Worm (Caenorhabditis elegans) whole organism, young adult: ENCODE results near the gene rps-22.

Experiments
- B0019.2 ChIP-seq: fragments of 200-800 bp; sonication (Bioruptor generic); conservative IDR thresholded peaks from 2 replicates; pipeline ENCODE4 v1.3.6; 2022; ENCODE audit warnings: missing genetic modification reagents, missing genetic modification characterization, missing compliant biosample characterization
- B0261.1 ChIP-seq: sonication (generic microtip); optimal IDR thresholded peaks from 2 replicates; lab custom pipeline; 2016; ENCODE audit warnings: mild to moderate bottlenecking, missing genetic modification characterization, moderate library complexity, missing compliant biosample characterization
- C17E4.6 ChIP-seq: fragments of 200-800 bp; sonication (Bioruptor generic); IDR thresholded peaks from 2 replicates; pipeline ENCODE4 v1.3.6; 2022; ENCODE audit warnings: missing genetic modification reagents, missing genetic modification characterization, missing compliant biosample characterization
- D2030.7 ChIP-seq: fragments of 200-800 bp; sonication (Bioruptor generic); IDR thresholded peaks from 2 replicates; pipeline ENCODE4 v1.3.6; 2022; ENCODE audit warnings: missing genetic modification reagents, missing genetic modification characterization, missing compliant biosample characterization
- F10E7.11 ChIP-seq: sonication (generic microtip); optimal IDR thresholded peaks from 2 replicates; lab custom pipeline; 2017; ENCODE audit warnings: mild to moderate bottlenecking, missing genetic modification characterization, moderate library complexity, missing compliant biosample characterization
- F39B2.1 ChIP-seq: fragments of 200-800 bp; sonication (Bioruptor generic); IDR thresholded peaks from 2 replicates; pipeline ENCODE4 v1.3.6; 2022; ENCODE audit warnings: missing genetic modification reagents, missing genetic modification characterization, missing compliant biosample characterization
- F57A8.1 ChIP-seq: fragments of 200-800 bp; sonication (Bioruptor generic); optimal IDR thresholded peaks from 2 replicates; lab custom pipeline; 2018; ENCODE audit warnings: mild to moderate bottlenecking, missing genetic modification characterization, moderate library complexity, missing compliant biosample characterization
- K12H6.12 ChIP-seq: fragments of 200-800 bp; sonication (Bioruptor generic); optimal IDR thresholded peaks from 2 replicates; lab custom pipeline; 2018; ENCODE audit warnings: mild to moderate bottlenecking, missing genetic modification characterization, missing compliant biosample characterization
- T07F8.4 ChIP-seq: sonication (generic microtip); optimal IDR thresholded peaks from 2 replicates; lab custom pipeline; 2016; ENCODE audit warnings: mild to moderate bottlenecking, missing genetic modification characterization, moderate library complexity, missing compliant biosample characterization
- ZK185.1 ChIP-seq: sonication (generic microtip); optimal IDR thresholded peaks from 2 replicates; lab custom pipeline; 2016; ENCODE audit warnings: mild to moderate bottlenecking, missing genetic modification characterization, missing compliant biosample characterization; ENCODE audit not compliant: poor library complexity, severe bottlenecking
- atf-7 ChIP-seq: sonication (generic microtip); optimal IDR thresholded peaks from 2 replicates; lab custom pipeline; 2017; ENCODE audit warnings: mild to moderate bottlenecking, missing genetic modification characterization, missing compliant biosample characterization
- athp-1 ChIP-seq: sonication (generic microtip); optimal IDR thresholded peaks from 2 replicates; lab custom pipeline; 2017; ENCODE audit warnings: mild to moderate bottlenecking, missing genetic modification characterization, missing compliant biosample characterization
- ceh-100 ChIP-seq: fragments of 200-800 bp; sonication (Bioruptor generic); IDR thresholded peaks from 2 replicates; pipeline ENCODE4 v1.3.6; 2022; ENCODE audit warnings: missing genetic modification reagents, missing genetic modification characterization, missing compliant biosample characterization
- ceh-27 ChIP-seq: fragments of 200-800 bp; sonication (Bioruptor generic); optimal IDR thresholded peaks from 2 replicates; lab custom pipeline; 2018; ENCODE audit warnings: mild to moderate bottlenecking, missing genetic modification characterization, moderate library complexity, missing compliant biosample characterization
- egrh-3 ChIP-seq: fragments of 200-800 bp; sonication (Bioruptor generic); IDR thresholded peaks from 2 replicates; pipeline ENCODE4 v1.3.6; 2022; ENCODE audit warnings: missing genetic modification reagents, missing genetic modification characterization, missing compliant biosample characterization
- him-1 ChIP-seq: sonication (generic microtip); optimal IDR thresholded peaks from 2 replicates; lab custom pipeline; 2016; ENCODE audit warnings: missing genotype, missing genetic modification reagents, missing genetic modification characterization, missing compliant biosample characterization
- hsf-1 ChIP-seq: fragments of 200-800 bp; sonication (Bioruptor generic); IDR thresholded peaks from 2 replicates; pipeline ENCODE4 v1.3.6; 2022; ENCODE audit warnings: missing genetic modification reagents, missing genetic modification characterization, missing compliant biosample characterization
- lag-1 ChIP-seq: fragments of 200-800 bp; sonication (Bioruptor generic); IDR thresholded peaks from 2 replicates; pipeline ENCODE4 v1.3.6; 2022; ENCODE audit warnings: missing genetic modification reagents, missing genetic modification characterization, missing compliant biosample characterization
- lin-54 ChIP-seq: fragments of 200-800 bp; sonication (Bioruptor generic); optimal IDR thresholded peaks from 2 replicates; lab custom pipeline; 2018; ENCODE audit warnings: mild to moderate bottlenecking, missing genetic modification characterization, missing compliant biosample characterization
- lir-1 ChIP-seq: fragments of 200-800 bp; sonication (Bioruptor generic); conservative IDR thresholded peaks from 2 replicates; pipeline ENCODE4 v1.3.6; 2022; ENCODE audit warnings: missing genetic modification reagents, missing genetic modification characterization, missing compliant biosample characterization
- lsl-1 ChIP-seq: fragments of 200-800 bp; sonication (Bioruptor generic); optimal IDR thresholded peaks from 2 replicates; lab custom pipeline; 2018; ENCODE audit warnings: mild to moderate bottlenecking, missing genetic modification characterization, moderate library complexity, missing compliant biosample characterization
- mel-28 ChIP-seq: sonication (generic microtip); optimal IDR thresholded peaks from 2 replicates; lab custom pipeline; 2016; ENCODE audit warnings: borderline replicate concordance, mild to moderate bottlenecking, missing genetic modification characterization, missing compliant biosample characterization
- nfya-1 ChIP-seq: sonication (generic microtip); optimal IDR thresholded peaks from 2 replicates; lab custom pipeline; 2017; ENCODE audit warnings: antibody characterized with exemption, missing compliant biosample characterization, missing genetic modification characterization, borderline replicate concordance; ENCODE audit not compliant: insufficient read depth
- nfyb-1 ChIP-seq: fragments of 200-800 bp; sonication (Bioruptor generic); IDR thresholded peaks from 2 replicates; pipeline ENCODE4 v1.3.6; 2022; ENCODE audit warnings: missing genetic modification reagents, missing genetic modification characterization, missing compliant biosample characterization
- nhr-27 ChIP-seq: fragments of 200-800 bp; sonication (Bioruptor generic); optimal IDR thresholded peaks from 2 replicates; lab custom pipeline; 2018; ENCODE audit warnings: mild to moderate bottlenecking, missing genetic modification characterization, moderate library complexity, missing compliant biosample characterization
- rpc-1 ChIP-seq, 2 experiments: fragments of 150-350 bp in 1 of 2; sonication (generic microtip) in 1 of 2; optimal IDR thresholded peaks; 2 replicates each; lab custom pipeline; 2014 to 2018; ENCODE audit warnings: missing biosample characterization in 1 of 2, missing genetic modification characterization in 1 of 2, missing genetic modification reagents in 1 of 2, missing genotype in 1 of 2
- snpc-3.4 ChIP-seq: sonication (generic microtip); optimal IDR thresholded peaks from 2 replicates; lab custom pipeline; 2017; ENCODE audit warnings: missing genetic modification characterization, mild to moderate bottlenecking, missing compliant biosample characterization, antibody characterized with exemption, moderate library complexity, missing genotype, missing genetic modification reagents
- sptf-2 ChIP-seq: fragments of 200-800 bp; sonication (Bioruptor generic); optimal IDR thresholded peaks from 2 replicates; lab custom pipeline; 2018; ENCODE audit warnings: mild to moderate bottlenecking, missing genetic modification characterization, missing compliant biosample characterization
- tbp1 ChIP-seq: fragments of 200-800 bp; sonication (Bioruptor generic); optimal IDR thresholded peaks from 2 replicates; lab custom pipeline; 2018; ENCODE audit warnings: mild to moderate bottlenecking, missing genetic modification characterization, missing compliant biosample characterization
- unc-130 ChIP-seq: sonication (generic microtip); optimal IDR thresholded peaks from 2 replicates; lab custom pipeline; 2016; ENCODE audit warnings: missing genetic modification reagents, missing genetic modification characterization, missing compliant biosample characterization
- unc-62 ChIP-seq: fragments of 150-350 bp; optimal IDR thresholded peaks from 2 replicates; lab custom pipeline; 2014; ENCODE audit warnings: missing biosample characterization, missing genetic modification reagents, missing genetic modification characterization
- zim-3 ChIP-seq: sonication (generic microtip); optimal IDR thresholded peaks from 2 replicates; lab custom pipeline; 2017; ENCODE audit warnings: mild to moderate bottlenecking, missing genetic modification characterization, moderate library complexity, missing compliant biosample characterization
- ztf-18 ChIP-seq: sonication (generic microtip); optimal IDR thresholded peaks from 2 replicates; lab custom pipeline; 2016; ENCODE audit warnings: missing genotype, mild to moderate bottlenecking, missing genetic modification characterization, missing compliant biosample characterization
- ztf-6 ChIP-seq: fragments of 200-800 bp; sonication (Bioruptor generic); IDR thresholded peaks from 2 replicates; pipeline ENCODE4 v1.3.6; 2022; ENCODE audit warnings: missing genetic modification reagents, missing genetic modification characterization, missing compliant biosample characterization

rps-22 gene

ce11 chrIII:1982597-1983244 lies 32.4 kb downstream of the rps-22 start, which contains the start of gene srd-66:
Gene srd-66, minus strand, starts transcription at chrIII:1982647.
- peak; percentile 5 for TF ChIP-seq rpc-1 (optimal IDR thresholded peaks at IDR 0.05; lab: Kevin White, UChicago)
- peak; percentile 58 for TF ChIP-seq rpc-1 (tag; optimal IDR thresholded peaks at IDR 0.05; lab: Kevin White, UChicago)
- no peak for TF ChIP-seq athp-1 (tag; lab: Kevin White, UChicago)
- peak; percentile 78 for TF ChIP-seq tbp1 (GFP tag; lab: Kevin White, UChicago)
- no peak for TF ChIP-seq ztf-18
- no peak for TF ChIP-seq unc-62 (GFP tag; lab: Kevin White, UChicago)

ce11 chrIII:1984860-1985259 lies 34.5 kb downstream of the rps-22 start, which contains the start of gene Y39A3B.7:
Gene Y39A3B.7, minus strand, starts transcription at chrIII:1984960.
- no peak for TF ChIP-seq F10E7.11
- no peak for TF ChIP-seq B0261.1
- TF ChIP-seq snpc-3.4 (tag; lab: Kevin White, UChicago): no peak
- no peak for TF ChIP-seq sptf-2 (GFP tag; lab: Kevin White, UChicago)
- no peak for TF ChIP-seq lir-1 (GFP tag; lab: Robert Waterston, UW)
- no peak for TF ChIP-seq lin-54

ce11 chrIII:1987693-1988092 lies 37.4 kb downstream of the rps-22 start, which contains the start of gene Y39A3B.8:
Gene Y39A3B.8, plus strand, starts transcription at chrIII:1987993.
- no peak for TF ChIP-seq B0019.2 (GFP tag; lab: Robert Waterston, UW)
- TF ChIP-seq him-1 (tag; lab: Kevin White, UChicago): no peak
- no peak for TF ChIP-seq unc-62 (GFP tag; lab: Kevin White, UChicago)
- no peak for TF ChIP-seq D2030.7 (GFP tag; lab: Robert Waterston, UW)
- no peak for TF ChIP-seq zim-3 (tag; lab: Kevin White, UChicago)
- no peak for TF ChIP-seq nfya-1 (tag; lab: Kevin White, UChicago)
- TF ChIP-seq, all 124 proteins: peak for 0

ce11 chrIII:1989940-1990339 lies 39.6 kb downstream of the rps-22 start:
- TF ChIP-seq egrh-3 (GFP tag; lab: Robert Waterston, UW) (peak; percentile 55; the same call in 1 of the 2 replicates), C17E4.6 (GFP tag; lab: Robert Waterston, UW) (no peak)

- TF ChIP-seq ZK185.1 (tag; lab: Kevin White, UChicago) (no peak), ceh-100 (no peak), T07F8.4 (tag; lab: Kevin White, UChicago) (no peak), atf-7 (tag; lab: Kevin White, UChicago) (no peak), K12H6.12 (no peak), lsl-1 (GFP tag; lab: Kevin White, UChicago) (no peak), F39B2.1 (GFP tag; lab: Robert Waterston, UW) (no peak), ztf-18 (no peak), ztf-6 (GFP tag; lab: Robert Waterston, UW) (no peak), B0019.2 (GFP tag; lab: Robert Waterston, UW) (no peak), lag-1 (GFP tag; lab: Robert Waterston, UW) (no peak), nfyb-1 (no peak), mel-28 (no peak), unc-130 (GFP tag; lab: Kevin White, UChicago) (no peak), nhr-27 (tag; lab: Kevin White, UChicago) (no peak), ceh-27 (GFP tag; lab: Kevin White, UChicago) (no peak), F57A8.1 (GFP tag; lab: Kevin White, UChicago) (no peak), hsf-1 (GFP tag; lab: Robert Waterston, UW) (no peak), unc-62 (GFP tag; lab: Kevin White, UChicago) (no peak)
Observed at ce11 chrIII:1997569-1997968, 47.2 kb downstream of the rps-22 start, which contains the start of gene lgc-42. Gene lgc-42, plus strand, starts transcription at chrIII:1997869.
